Worm (Caenorhabditis elegans) whole organism, young adult: ENCODE data around the gene Y48C3A.5.

Source experiments
- D2030.7 ChIP-seq: fragments of 200-800 bp; sonication (Bioruptor generic); IDR thresholded peaks from 2 replicates; pipeline ENCODE4 v1.3.6; 2022; ENCODE audit warnings: missing genetic modification reagents, missing genetic modification characterization, missing compliant biosample characterization
- F57C9.4 ChIP-seq: sonication (generic microtip); optimal IDR thresholded peaks from 2 replicates; lab custom pipeline; 2017; ENCODE audit warnings: mild to moderate bottlenecking, missing genetic modification characterization, missing compliant biosample characterization
- T26A5.8 ChIP-seq: sonication (generic microtip); optimal IDR thresholded peaks from 2 replicates; lab custom pipeline; 2016; ENCODE audit warnings: missing genetic modification characterization, missing compliant biosample characterization
- Y53F4B.3 ChIP-seq: fragments of 200-800 bp; sonication (Bioruptor generic); IDR thresholded peaks from 2 replicates; pipeline ENCODE4 v1.3.6; 2022; ENCODE audit warnings: missing genetic modification reagents, missing genetic modification characterization, missing compliant biosample characterization
- aptf-2 ChIP-seq: fragments of 200-800 bp; sonication (Bioruptor generic); conservative IDR thresholded peaks from 2 replicates; pipeline ENCODE4 v1.3.6; 2022; ENCODE audit warnings: missing genetic modification reagents, missing genetic modification characterization, missing compliant biosample characterization
- athp-1 ChIP-seq: sonication (generic microtip); optimal IDR thresholded peaks from 2 replicates; lab custom pipeline; 2017; ENCODE audit warnings: mild to moderate bottlenecking, missing genetic modification characterization, missing compliant biosample characterization
- cebp-1 ChIP-seq, 2 experiments: fragments of 200-800 bp in 1 of 2; sonication (Bioruptor generic) in 1 of 2; sonication (generic microtip) in 1 of 2; IDR thresholded peaks in 1 of 2; optimal IDR thresholded peaks in 1 of 2; 2 replicates each; pipeline versions ENCODE4 v1.3.6 to Lab custom; 2017 to 2022; ENCODE audit warnings: missing compliant biosample characterization in 2 of 2, missing genetic modification characterization in 2 of 2, mild to moderate bottlenecking in 1 of 2, missing genetic modification reagents in 1 of 2, moderate library complexity in 1 of 2
- ceh-100 ChIP-seq: fragments of 200-800 bp; sonication (Bioruptor generic); IDR thresholded peaks from 2 replicates; pipeline ENCODE4 v1.3.6; 2022; ENCODE audit warnings: missing genetic modification reagents, missing genetic modification characterization, missing compliant biosample characterization
- chd-7 ChIP-seq: sonication (generic microtip); optimal IDR thresholded peaks from 2 replicates; lab custom pipeline; 2016; ENCODE audit warnings: mild to moderate bottlenecking, missing genetic modification characterization, moderate library complexity, missing compliant biosample characterization
- dox-1 ChIP-seq: fragments of 200-800 bp; sonication (Bioruptor generic); IDR thresholded peaks from 2 replicates; pipeline ENCODE4 v1.3.6; 2022; ENCODE audit warnings: missing genetic modification reagents, missing genetic modification characterization, missing compliant biosample characterization
- egrh-3 ChIP-seq: fragments of 200-800 bp; sonication (Bioruptor generic); IDR thresholded peaks from 2 replicates; pipeline ENCODE4 v1.3.6; 2022; ENCODE audit warnings: missing genetic modification reagents, missing genetic modification characterization, missing compliant biosample characterization
- ekl-4 ChIP-seq: fragments of 200-800 bp; sonication (Bioruptor generic); IDR thresholded peaks from 2 replicates; pipeline ENCODE4 v1.3.6; 2022; ENCODE audit warnings: missing genetic modification reagents, missing genetic modification characterization, missing compliant biosample characterization
- ets-4 ChIP-seq: fragments of 200-800 bp; sonication (Bioruptor generic); optimal IDR thresholded peaks from 2 replicates; lab custom pipeline; 2018; ENCODE audit warnings: mild to moderate bottlenecking, missing genetic modification characterization, missing compliant biosample characterization
- fkh-3 ChIP-seq: sonication (generic microtip); optimal IDR thresholded peaks from 2 replicates; lab custom pipeline; 2016; ENCODE audit warnings: mild to moderate bottlenecking, missing genetic modification characterization, missing compliant biosample characterization
- hlh-12 ChIP-seq: sonication (generic microtip); optimal IDR thresholded peaks from 2 replicates; lab custom pipeline; 2016; ENCODE audit warnings: missing genetic modification characterization, missing compliant biosample characterization
- hmg-1.2 ChIP-seq: fragments of 200-800 bp; sonication (Bioruptor generic); IDR thresholded peaks from 2 replicates; pipeline ENCODE4 v1.3.6; 2022; ENCODE audit warnings: missing genetic modification reagents, missing genetic modification characterization, missing compliant biosample characterization
- lin-26 ChIP-seq: fragments of 200-800 bp; sonication (Bioruptor generic); IDR thresholded peaks from 2 replicates; pipeline ENCODE4 v1.3.6; 2022; ENCODE audit warnings: missing genetic modification reagents, missing genetic modification characterization, missing compliant biosample characterization
- lin-35 ChIP-seq, 3 experiments: fragments of 150-350 bp in 2 of 3; sonication (generic microtip) in 1 of 3; optimal IDR thresholded peaks; 2 replicates each; lab custom pipeline; 2014 to 2018; ENCODE audit warnings: missing biosample characterization in 3 of 3, missing genetic modification characterization in 3 of 3, missing genetic modification reagents in 3 of 3
- lir-1 ChIP-seq: fragments of 200-800 bp; sonication (Bioruptor generic); conservative IDR thresholded peaks from 2 replicates; pipeline ENCODE4 v1.3.6; 2022; ENCODE audit warnings: missing genetic modification reagents, missing genetic modification characterization, missing compliant biosample characterization
- lsy-27 ChIP-seq: sonication (generic microtip); optimal IDR thresholded peaks from 2 replicates; lab custom pipeline; 2017; ENCODE audit warnings: missing genetic modification characterization, mild to moderate bottlenecking, missing compliant biosample characterization, antibody characterized with exemption, missing genotype, borderline replicate concordance; ENCODE audit not compliant: insufficient read depth
- mcd-1 ChIP-seq: fragments of 200-800 bp; sonication (Bioruptor generic); IDR thresholded peaks from 2 replicates; pipeline ENCODE4 v1.3.6; 2022; ENCODE audit warnings: missing genetic modification reagents, missing genetic modification characterization, missing compliant biosample characterization
- nfya-1 ChIP-seq: sonication (generic microtip); optimal IDR thresholded peaks from 2 replicates; lab custom pipeline; 2017; ENCODE audit warnings: antibody characterized with exemption, missing compliant biosample characterization, missing genetic modification characterization, borderline replicate concordance; ENCODE audit not compliant: insufficient read depth
- nhr-179 ChIP-seq: sonication (generic microtip); optimal IDR thresholded peaks from 2 replicates; lab custom pipeline; 2016; ENCODE audit warnings: mild to moderate bottlenecking, missing genetic modification characterization, missing compliant biosample characterization
- nhr-80 ChIP-seq: sonication (generic microtip); optimal IDR thresholded peaks from 2 replicates; lab custom pipeline; 2016; ENCODE audit warnings: missing genetic modification characterization, missing compliant biosample characterization
- rec-8 ChIP-seq, 2 experiments: sonication (generic microtip); optimal IDR thresholded peaks; 2 replicates each; lab custom pipeline; 2016; ENCODE audit warnings: mild to moderate bottlenecking in 2 of 2, missing genetic modification characterization in 2 of 2, missing genetic modification reagents in 2 of 2, missing genotype in 2 of 2, missing biosample characterization in 1 of 2, missing compliant biosample characterization in 1 of 2, moderate library complexity in 1 of 2
- rpc-1 ChIP-seq, 2 experiments: fragments of 150-350 bp in 1 of 2; sonication (generic microtip) in 1 of 2; optimal IDR thresholded peaks; 2 replicates each; lab custom pipeline; 2014 to 2018; ENCODE audit warnings: missing biosample characterization in 1 of 2, missing genetic modification characterization in 1 of 2, missing genetic modification reagents in 1 of 2, missing genotype in 1 of 2
- sdz-38 ChIP-seq: sonication (generic microtip); optimal IDR thresholded peaks from 2 replicates; lab custom pipeline; 2016; ENCODE audit warnings: missing genotype, missing genetic modification characterization, missing compliant biosample characterization
- tbx-9 ChIP-seq: sonication (generic microtip); optimal IDR thresholded peaks from 2 replicates; lab custom pipeline; 2016; ENCODE audit warnings: borderline replicate concordance, missing genetic modification characterization, inconsistent platforms, missing compliant biosample characterization
- zfh-2 ChIP-seq: fragments of 200-800 bp; sonication (Bioruptor generic); conservative IDR thresholded peaks from 2 replicates; pipeline ENCODE4 v1.3.6; 2022; ENCODE audit warnings: missing genetic modification reagents, missing genetic modification characterization, missing compliant biosample characterization
- ztf-26 ChIP-seq: sonication (generic microtip); optimal IDR thresholded peaks from 2 replicates; lab custom pipeline; 2017; ENCODE audit warnings: missing genetic modification characterization, missing compliant biosample characterization

The Y48C3A.5 gene

ce11 chrII:13278716-13279115 is 7.8 kb downstream of the Y48C3A.5 start:
- TF ChIP-seq aptf-2 (GFP tag; lab: Robert Waterston, UW): no peak
- TF ChIP-seq fkh-3: peak; percentile 19
- TF ChIP-seq lir-1 (GFP tag; lab: Robert Waterston, UW): no peak
- no peak for TF ChIP-seq nhr-80
- no peak for TF ChIP-seq rpc-1 (optimal IDR thresholded peaks at IDR 0.05; lab: Kevin White, UChicago)
- TF ChIP-seq rpc-1 (tag; optimal IDR thresholded peaks at IDR 0.05; lab: Kevin White, UChicago): no peak
- TF ChIP-seq D2030.7 (GFP tag; lab: Robert Waterston, UW): no peak

- TF ChIP-seq lin-26 (GFP tag; lab: Robert Waterston, UW) (peak; percentile 76; the same call in 1 of the 2 replicates), dox-1 (GFP tag; lab: Robert Waterston, UW) (peak; percentile 12; the same call in 1 of the 2 replicates), athp-1 (tag; lab: Kevin White, UChicago) (peak; percentile 26), ceh-100 (GFP tag; lab: Robert Waterston, UW) (0 out of 2 replicates have a peak, but pooled peaks have one; percentile 47), hmg-1.2 (GFP tag; lab: Robert Waterston, UW) (0 out of 2 replicates have a peak, but pooled peaks have one; percentile 4), tbx-9 (tag; lab: Kevin White, UChicago) (no peak), zfh-2 (peak; percentile 90), cebp-1 (GFP tag; IDR thresholded peaks at IDR 0.05; lab: Robert Waterston, UW) (peak; percentile 82), cebp-1 (tag; optimal IDR thresholded peaks at IDR 0.05; lab: Kevin White, UChicago) (peak; percentile 93), egrh-3 (GFP tag; lab: Robert Waterston, UW) (peak; percentile 88), mcd-1 (GFP tag; lab: Robert Waterston, UW) (peak; percentile 28; the same call in 1 of the 2 replicates), F57C9.4 (tag; lab: Kevin White, UChicago) (no peak), chd-7 (tag; lab: Kevin White, UChicago) (peak; percentile 60), sdz-38 (tag; lab: Kevin White, UChicago) (no peak)
These were observed 8.6 kb downstream of the Y48C3A.5 start for ce11 chrII:13279216-13280123.

DNA sequence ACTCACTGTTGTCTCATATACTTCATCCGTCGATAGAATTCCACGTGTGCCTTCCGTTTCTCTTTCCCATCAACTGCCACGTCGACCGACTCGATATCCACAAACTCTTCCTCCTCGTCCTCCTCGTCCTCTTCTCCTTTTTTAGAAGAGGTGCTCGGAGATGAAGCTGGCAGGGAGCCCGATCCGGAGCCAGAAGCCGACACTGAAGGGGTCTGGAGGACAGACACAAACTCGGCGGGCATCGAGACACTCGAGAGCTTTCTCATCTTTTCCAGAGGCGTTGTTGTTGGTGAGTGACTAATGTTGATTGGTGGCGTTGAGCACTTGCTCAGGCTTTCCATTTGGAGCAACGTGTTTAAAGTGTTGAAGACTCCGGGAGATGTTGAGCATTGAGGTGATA is 11.7 kb downstream of the Y48C3A.5 start:
- TF ChIP-seq nfya-1 (no peak), zfh-2 (peak; percentile 78)

- no peak for TF ChIP-seq ztf-26
- no peak for TF ChIP-seq lin-35 (GFP tag; optimal IDR thresholded peaks at IDR 0.05; lab: Kevin White, UChicago)
- no peak for TF ChIP-seq F57C9.4 (tag; lab: Kevin White, UChicago)
- no peak for TF ChIP-seq hlh-12 (tag; lab: Kevin White, UChicago)
- TF ChIP-seq rec-8 (tag; optimal IDR thresholded peaks at IDR 0.05; lab: Kevin White, UChicago): no peak
- no peak for TF ChIP-seq lsy-27 (tag; lab: Kevin White, UChicago)
- no peak for TF ChIP-seq Y53F4B.3
- TF ChIP-seq ets-4 (GFP tag; lab: Kevin White, UChicago): no peak
- TF ChIP-seq ekl-4: no peak
- no peak for TF ChIP-seq T26A5.8 (tag; lab: Kevin White, UChicago)
- no peak for TF ChIP-seq nhr-179
These were observed 12.6 kb downstream of the Y48C3A.5 start for ce11 chrII:13283486-13283885.
